Worm (Caenorhabditis elegans): ENCODE measurements around the gene nas-19.

Gene nas-19

ce11 chrV:11410902-11411561 lies 8.5 kb upstream of the nas-19 start, which contains the start of the genes K03B8.8 and grl-3:
TSS of gene K03B8.8 (minus strand) at chrV:11411002.
TSS of gene grl-3 (plus strand) at chrV:11411511.
- TF ChIP-seq ztf-28 (GFP tag; IDR thresholded peaks at IDR 0.05), result no peak

- TF ChIP-seq F57A8.1 (GFP tag; optimal IDR thresholded peaks at IDR 0.05), result no peak
- TF ChIP-seq cebp-2 (GFP tag; IDR thresholded peaks at IDR 0.05), result no peak
- TF ChIP-seq ceh-91 (GFP tag; IDR thresholded peaks at IDR 0.05), result no peak
- no peak for TF ChIP-seq ztf-6 (GFP tag; IDR thresholded peaks at IDR 0.05)
- no peak for TF ChIP-seq dpl-1 (GFP tag; optimal IDR thresholded peaks at IDR 0.05)
- TF ChIP-seq T07F8.4 (tag; optimal IDR thresholded peaks at IDR 0.05), result no peak
- TF ChIP-seq rpc-1 (optimal IDR thresholded peaks at IDR 0.05), result no peak
- no peak for TF ChIP-seq rpc-1 (tag; optimal IDR thresholded peaks at IDR 0.05)
Observed at ce11 chrV:11407251-11407650, 4.7 kb upstream of the nas-19 start, which contains the start of gene K03B8.6. TSS of gene K03B8.6 (plus strand) at chrV:11407584.

- TF ChIP-seq rcor-1 (GFP tag; IDR thresholded peaks at IDR 0.05), result no peak
- no peak for TF ChIP-seq tbx-9 (tag; optimal IDR thresholded peaks at IDR 0.05; ENCODE audit: borderline replicate concordance)
- TF ChIP-seq unc-130 (GFP tag; optimal IDR thresholded peaks at IDR 0.05), result no peak
- TF ChIP-seq B0261.1 (tag; optimal IDR thresholded peaks at IDR 0.05), result no peak
- TF ChIP-seq nhr-120 (GFP tag; IDR thresholded peaks at IDR 0.05), result no peak
- no peak for TF ChIP-seq Y53G8AR.9 (GFP tag; conservative IDR thresholded peaks at IDR 0.05)
- TF ChIP-seq ZK185.1 (tag; optimal IDR thresholded peaks at IDR 0.05; ENCODE audit: poor library complexity, severe bottlenecking), result no peak
- no peak for TF ChIP-seq sdz-38 (tag; optimal IDR thresholded peaks at IDR 0.05)
- no peak for TF ChIP-seq dox-1 (GFP tag; IDR thresholded peaks at IDR 0.05)
Observed at ce11 chrV:11403702-11404101, 1.2 kb upstream of the nas-19 start.

ce11 chrV:11403059-11403458 lies 549 bp upstream of the nas-19 start:
- TF ChIP-seq C06A6.2 (GFP tag; conservative IDR thresholded peaks at IDR 0.05) (no peak), nhr-80 (tag; optimal IDR thresholded peaks at IDR 0.05) (no peak), cebp-2 (GFP tag; IDR thresholded peaks at IDR 0.05) (no peak), Y53G8AR.9 (GFP tag; conservative IDR thresholded peaks at IDR 0.05) (no peak), egl-18 (GFP tag; IDR thresholded peaks at IDR 0.05) (no peak), F33H1.4 (GFP tag; IDR thresholded peaks at IDR 0.05) (no peak), ccch-3 (GFP tag; optimal IDR thresholded peaks at IDR 0.05) (no peak), cebp-1 (GFP tag; IDR thresholded peaks at IDR 0.05) (no peak), cebp-1 (tag; optimal IDR thresholded peaks at IDR 0.05) (no peak), lsy-27 (tag; optimal IDR thresholded peaks at IDR 0.05; ENCODE audit: borderline replicate concordance, insufficient read depth) (no peak), unc-62 (GFP tag; optimal IDR thresholded peaks at IDR 0.05) (no peak), madf-10 (tag; optimal IDR thresholded peaks at IDR 0.05) (no peak), pbrm-1 (GFP tag; IDR thresholded peaks at IDR 0.05) (no peak), mxl-1 (tag; optimal IDR thresholded peaks at IDR 0.05) (no peak), T26A5.8 (tag; optimal IDR thresholded peaks at IDR 0.05) (no peak), ztf-18 (tag; optimal IDR thresholded peaks at IDR 0.05) (no peak), K11D2.4 (GFP tag; IDR thresholded peaks at IDR 0.05) (no peak), dpff-1 (tag; optimal IDR thresholded peaks at IDR 0.05) (no peak), snpc-3.4 (tag; optimal IDR thresholded peaks at IDR 0.05) (no peak), bed-1 (GFP tag; IDR thresholded peaks at IDR 0.05) (no peak), snpc-4 (GFP tag; optimal IDR thresholded peaks at IDR 0.05) (no peak), snpc-4 (tag; optimal IDR thresholded peaks at IDR 0.05) (no peak)
